Fruit fly (Drosophila melanogaster) Kc167 (cell line): ENCODE data around the gene CG33772.
"Not testable (repeated sequence)": the region's sequence is repeated elsewhere in the genome, so short reads cannot be mapped to it uniquely, and the experiment has no call there.

ENCODE experiments used
- Myc ChIP-seq: fragments of >200 bp; optimal IDR thresholded peaks from 2 replicates; lab custom pipeline; 2017; ENCODE audit warnings: missing external identifiers
- Sin3A ChIP-seq: fragments of >200 bp; optimal IDR thresholded peaks from 2 replicates; lab custom pipeline; 2018; ENCODE audit warnings: missing external identifiers
- h ChIP-seq: fragments of >200 bp; optimal IDR thresholded peaks from 3 replicates; lab custom pipeline; 2018; ENCODE audit warnings: missing external identifiers
- insv ChIP-seq: fragments of >200 bp; optimal IDR thresholded peaks from 3 replicates; lab custom pipeline; 2018; ENCODE audit warnings: missing external identifiers
- psq ChIP-seq: fragments of >200 bp; optimal IDR thresholded peaks from 2 replicates; lab custom pipeline; 2017; ENCODE audit warnings: missing external identifiers
- ttk ChIP-seq: sonication (Bioruptor generic); optimal IDR thresholded peaks from 2 replicates; lab custom pipeline; 2017; ENCODE audit warnings: missing external identifiers

The CG33772 gene

DNA sequence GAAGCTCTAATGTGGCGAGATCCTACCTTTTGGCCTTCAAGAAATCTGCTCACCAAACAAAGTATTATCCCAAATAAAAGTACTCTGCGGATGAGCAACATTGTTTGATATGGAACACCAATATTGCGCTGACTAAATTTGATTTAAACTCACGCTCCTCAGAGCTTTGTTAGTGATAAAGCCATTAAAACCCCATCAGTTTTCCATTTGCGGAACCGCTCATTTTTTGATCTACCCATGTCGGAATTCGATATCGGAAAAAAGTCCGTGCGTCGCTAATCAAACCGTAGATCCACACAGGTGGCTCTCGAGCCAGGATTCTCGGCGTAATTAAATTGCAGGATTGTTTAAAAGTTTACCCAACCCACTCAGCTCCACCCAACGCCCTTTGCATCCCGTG is at the start of gene CG33772:
Gene CG33772, minus strand, starts transcription at position 101 of the 400 bp plus-strand sequence.
- TF ChIP-seq insv (lab: Kevin White, UChicago) (no peak), h (no peak), psq (lab: Kevin White, UChicago) (no peak), ttk (lab: Kevin White, UChicago) (no peak), Myc (lab: Kevin White, UChicago) (no peak), Sin3A (lab: Kevin White, UChicago) (no peak)

DNA sequence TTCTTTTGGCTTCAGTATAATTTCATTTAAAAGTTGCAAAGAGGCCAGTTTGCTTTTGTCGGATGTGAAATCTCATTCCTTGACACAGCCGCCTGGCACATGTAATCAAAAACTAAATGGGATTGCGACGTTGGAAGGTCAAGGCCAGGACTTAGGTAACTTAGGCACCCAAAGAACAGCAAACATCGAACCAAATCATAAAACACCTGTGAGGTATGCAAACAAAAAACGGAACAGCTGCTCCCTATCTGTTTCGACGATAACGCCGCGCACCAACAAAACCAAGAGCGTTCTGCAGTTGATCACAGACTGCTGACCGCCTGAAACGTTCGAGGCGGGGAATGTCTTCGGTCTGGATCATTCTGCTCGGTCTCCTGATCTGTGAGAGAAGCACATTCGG is 46.8 kb upstream of the CG33772 start, which contains the start of gene CG45116:
Gene CG45116, plus strand, starts transcription at position 301 of the 400 bp plus-strand sequence.
- no peak for TF ChIP-seq h
- no peak for TF ChIP-seq ttk (lab: Kevin White, UChicago)
- no peak for TF ChIP-seq psq (lab: Kevin White, UChicago)
- TF ChIP-seq Myc (lab: Kevin White, UChicago) = no peak
- no peak for TF ChIP-seq insv (lab: Kevin White, UChicago)
- TF ChIP-seq Sin3A (lab: Kevin White, UChicago) = no peak

DNA sequence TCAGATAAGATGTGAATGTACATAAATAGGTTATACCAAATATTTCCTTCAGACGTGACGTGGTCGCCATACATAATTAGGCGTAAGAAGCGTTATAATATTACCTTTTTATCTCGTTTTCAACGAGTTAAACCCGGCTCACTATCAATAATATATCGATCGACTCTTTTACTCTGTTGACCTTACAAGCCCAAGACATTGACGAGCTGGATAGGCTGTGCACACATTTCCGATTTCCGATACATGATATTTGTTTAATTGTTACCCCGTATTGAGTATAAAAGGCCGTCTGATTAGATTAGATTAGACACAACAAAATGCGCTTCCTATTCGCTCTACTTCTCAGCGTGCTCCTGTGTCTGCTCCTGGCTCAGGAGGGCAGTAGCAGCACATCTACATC is 44.6 kb upstream of the CG33772 start, which contains the start of gene CG32453:
Gene CG32453, plus strand, starts transcription at position 301 of the 400 bp plus-strand sequence.
- not testable (repeated sequence) for TF ChIP-seq psq (lab: Kevin White, UChicago); Sin3A (lab: Kevin White, UChicago); h

DNA sequence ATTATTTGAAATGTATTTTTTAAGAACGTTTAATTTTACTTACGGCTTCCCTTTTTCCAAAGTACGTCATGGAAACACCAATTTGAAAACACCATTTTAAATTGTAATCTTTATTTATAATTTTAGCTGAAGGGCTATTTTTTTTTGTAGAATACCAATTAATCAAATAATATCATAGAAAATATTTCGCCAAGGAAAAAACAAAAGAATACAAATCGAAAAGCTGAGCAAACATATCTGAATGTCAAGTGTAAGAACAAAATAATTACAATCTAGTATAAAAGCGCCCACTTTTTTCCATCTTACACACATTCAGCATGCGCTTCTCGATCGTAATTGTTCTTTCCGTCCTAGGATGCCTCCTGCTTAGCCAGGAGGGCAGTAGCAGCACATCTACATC is 43.3 kb upstream of the CG33772 start, which contains the start of gene CG14452:
Gene CG14452, plus strand, starts transcription at position 301 of the 400 bp plus-strand sequence.
- TF ChIP-seq h (no peak), Myc (lab: Kevin White, UChicago) (no peak), psq (lab: Kevin White, UChicago) (no peak), Sin3A (lab: Kevin White, UChicago) (no peak), ttk (lab: Kevin White, UChicago) (no peak), insv (lab: Kevin White, UChicago) (no peak)

DNA sequence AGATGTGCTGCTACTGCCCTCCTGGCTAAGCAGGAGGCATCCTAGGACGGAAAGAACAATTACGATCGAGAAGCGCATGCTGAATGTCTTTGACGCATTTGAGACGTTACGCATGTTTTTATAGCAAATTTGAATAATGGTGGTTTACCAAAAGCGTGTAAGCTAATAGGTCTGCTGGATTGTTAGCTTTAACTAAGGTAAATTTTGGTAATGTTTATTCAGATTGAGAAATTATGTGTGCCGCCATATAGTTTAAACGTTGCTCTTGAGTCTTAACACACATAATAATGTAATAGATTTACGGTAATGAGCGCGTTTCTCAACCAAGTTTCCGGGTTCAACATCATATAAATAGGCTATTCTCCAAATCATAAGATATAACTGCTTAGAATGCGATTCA is 41.4 kb upstream of the CG33772 start, which contains the start of the genes CG12546 and CG14453:
Gene CG12546, minus strand, starts transcription at position 101 of the 400 bp plus-strand sequence.
Gene CG14453, plus strand, starts transcription at position 372 of the 400 bp plus-strand sequence.
- TF ChIP-seq ttk (lab: Kevin White, UChicago) = no peak
- TF ChIP-seq Sin3A (lab: Kevin White, UChicago) = no peak
- no peak for TF ChIP-seq insv (lab: Kevin White, UChicago)
- no peak for TF ChIP-seq psq (lab: Kevin White, UChicago)
- no peak for TF ChIP-seq h
- TF ChIP-seq Myc (lab: Kevin White, UChicago) = no peak

DNA sequence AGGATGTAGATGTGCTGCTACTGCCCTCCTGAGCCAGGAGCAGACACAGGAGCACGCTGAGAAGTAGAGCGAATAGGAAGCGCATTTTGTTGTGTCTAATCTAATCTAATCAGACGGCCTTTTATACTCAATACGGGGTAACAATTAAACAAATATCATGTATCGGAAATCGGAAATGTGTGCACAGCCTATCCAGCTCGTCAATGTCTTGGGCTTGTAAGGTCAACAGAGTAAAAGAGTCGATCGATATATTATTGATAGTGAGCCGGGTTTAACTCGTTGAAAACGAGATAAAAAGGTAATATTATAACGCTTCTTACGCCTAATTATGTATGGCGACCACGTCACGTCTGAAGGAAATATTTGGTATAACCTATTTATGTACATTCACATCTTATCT is 40.1 kb upstream of the CG33772 start, which contains the start of gene CG14454:
Gene CG14454, minus strand, starts transcription at position 101 of the 400 bp plus-strand sequence.
- not testable (repeated sequence) for TF ChIP-seq psq (lab: Kevin White, UChicago); Sin3A (lab: Kevin White, UChicago); h

DNA sequence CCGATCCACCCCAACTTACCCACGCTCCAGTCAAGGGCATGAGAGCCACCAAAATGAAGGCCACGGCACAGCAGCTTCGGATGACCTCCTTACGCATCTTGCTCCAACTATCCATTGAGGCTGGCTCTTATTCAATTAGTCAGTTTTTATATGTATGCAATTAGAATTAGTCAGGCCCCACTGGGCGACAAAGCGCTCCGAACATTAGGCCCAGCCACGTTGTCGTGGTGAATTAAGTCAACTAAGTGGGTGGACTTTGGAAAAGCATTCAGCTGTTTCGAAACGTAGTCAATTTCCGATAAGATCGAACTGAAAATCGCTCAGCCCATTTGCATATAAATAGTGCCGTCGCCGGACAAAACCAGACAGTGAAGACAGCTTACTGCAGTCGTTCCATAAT is 34.7 kb upstream of the CG33772 start, which contains the start of the genes CG14455 and CG14456:
Gene CG14455, minus strand, starts transcription at position 101 of the 400 bp plus-strand sequence.
Gene CG14456, plus strand, starts transcription at position 236 of the 400 bp plus-strand sequence.
- TF ChIP-seq ttk (lab: Kevin White, UChicago) = no peak
- TF ChIP-seq h = no peak
- no peak for TF ChIP-seq Sin3A (lab: Kevin White, UChicago)
- no peak for TF ChIP-seq psq (lab: Kevin White, UChicago)
- TF ChIP-seq Myc (lab: Kevin White, UChicago) = no peak
- no peak for TF ChIP-seq insv (lab: Kevin White, UChicago)

DNA sequence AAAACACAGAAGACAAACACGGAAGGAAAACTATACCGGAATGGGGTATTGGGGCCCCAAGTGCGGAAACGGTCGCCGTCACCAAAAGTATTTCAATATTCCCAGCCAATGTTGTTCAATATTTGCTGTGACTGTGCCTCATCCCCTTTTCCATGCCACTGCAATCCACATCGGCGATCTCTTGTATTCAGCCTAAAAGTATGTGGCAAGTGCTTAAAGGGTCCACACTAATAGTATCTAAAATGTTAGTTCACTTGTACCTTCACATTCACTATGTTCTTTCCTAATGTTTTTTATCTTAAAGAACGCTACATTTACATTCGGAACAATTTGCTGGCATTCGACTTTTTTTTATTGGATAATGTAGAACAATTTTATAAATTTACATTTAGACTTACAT is 28.6 kb upstream of the CG33772 start:
- TF ChIP-seq ttk (lab: Kevin White, UChicago) = no peak
- no peak for TF ChIP-seq Myc (lab: Kevin White, UChicago)
- TF ChIP-seq h = no peak
- TF ChIP-seq psq (lab: Kevin White, UChicago) = no peak
- TF ChIP-seq insv (lab: Kevin White, UChicago) = no peak
- no peak for TF ChIP-seq Sin3A (lab: Kevin White, UChicago)

DNA sequence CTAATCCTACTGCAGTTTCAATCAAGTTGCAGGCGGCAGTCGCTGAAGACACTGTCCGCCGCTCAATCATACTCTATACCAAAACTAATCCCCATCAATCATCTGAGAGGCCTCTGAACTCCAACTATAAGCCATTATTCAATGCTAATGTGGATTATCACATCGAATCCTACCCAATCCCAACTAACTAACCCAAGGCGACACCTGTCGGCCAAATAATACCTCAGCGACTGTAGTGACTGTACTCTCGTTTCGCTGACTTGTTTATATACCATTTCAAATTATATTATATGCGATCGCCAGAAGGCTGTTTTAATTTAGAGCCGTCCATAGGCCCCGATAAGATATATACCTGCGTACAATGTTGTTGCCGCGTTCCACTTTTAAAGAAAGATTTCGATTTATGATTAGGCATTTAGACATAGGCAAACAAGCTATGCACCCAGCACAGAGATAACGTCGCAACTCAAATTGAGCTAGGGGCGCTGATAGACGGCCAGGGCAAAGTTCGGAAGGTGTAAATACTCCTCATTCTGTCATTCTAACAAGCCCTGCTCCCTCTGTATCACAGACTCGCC is 19.5 kb upstream of the CG33772 start:
- TF ChIP-seq Myc (lab: Kevin White, UChicago) (no peak), insv (lab: Kevin White, UChicago) (no peak), ttk (lab: Kevin White, UChicago) (no peak), Sin3A (lab: Kevin White, UChicago) (no peak), psq (lab: Kevin White, UChicago) (no peak)

DNA sequence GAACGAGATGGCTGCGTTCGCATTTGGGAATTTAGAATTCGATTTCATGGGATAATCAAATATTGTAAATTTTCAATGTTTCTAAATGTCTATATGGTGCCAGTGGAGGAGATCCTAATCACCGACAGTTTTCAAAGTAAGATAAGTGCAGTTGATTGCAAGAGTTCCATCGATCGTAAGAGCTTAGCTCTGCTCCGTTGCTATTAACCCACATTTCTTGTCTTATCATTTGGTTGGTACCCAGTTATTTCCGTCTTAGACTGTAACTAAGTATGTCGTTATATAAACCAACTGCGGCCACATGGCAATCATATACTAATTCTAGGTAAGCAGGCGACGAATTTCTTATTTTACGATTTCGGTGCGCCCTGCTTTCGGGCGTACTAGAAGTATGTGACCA is 17.8 kb upstream of the CG33772 start:
- TF ChIP-seq insv (lab: Kevin White, UChicago) = no peak
- TF ChIP-seq Myc (lab: Kevin White, UChicago) = no peak
- TF ChIP-seq Sin3A (lab: Kevin White, UChicago) = no peak
- no peak for TF ChIP-seq h
- TF ChIP-seq psq (lab: Kevin White, UChicago) = no peak
- TF ChIP-seq ttk (lab: Kevin White, UChicago) = no peak

DNA sequence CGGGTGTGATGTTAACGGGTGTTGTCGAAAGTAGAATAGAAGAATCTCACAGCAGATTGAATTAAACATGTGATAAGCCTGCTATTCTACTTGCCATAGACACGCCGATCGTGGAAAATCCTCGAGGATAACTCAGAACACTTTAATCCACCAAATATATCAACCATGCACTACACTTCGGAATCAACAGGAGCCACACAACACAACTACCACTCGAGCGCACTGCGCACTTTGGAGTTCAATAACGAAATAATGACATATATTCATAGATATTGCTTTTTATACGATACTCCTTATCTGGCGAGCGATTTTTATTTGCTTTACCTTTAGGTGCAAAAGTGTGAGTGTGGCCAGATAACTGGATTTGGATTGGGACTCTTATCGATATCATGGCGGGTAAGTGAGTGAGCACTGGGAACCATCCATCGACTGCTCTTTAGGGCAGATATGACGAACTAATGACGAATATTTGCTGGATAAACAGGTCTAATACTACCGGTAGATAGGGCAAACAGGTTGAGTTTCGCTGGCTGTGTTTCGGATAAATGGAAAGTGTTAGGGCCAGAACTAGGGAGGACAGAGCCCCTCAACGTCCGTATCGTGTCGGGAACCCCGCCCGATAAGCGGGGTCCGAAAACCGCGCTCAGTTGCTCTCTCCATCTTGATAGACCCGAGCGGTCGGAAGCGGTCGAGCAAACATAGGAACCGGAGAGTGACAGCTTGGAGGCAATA is 17.1 kb upstream of the CG33772 start, which contains the start of gene Jhbp6:
Gene Jhbp6, plus strand, starts transcription at position 682 of the 732 bp plus-strand sequence.
- no peak for TF ChIP-seq h

DNA sequence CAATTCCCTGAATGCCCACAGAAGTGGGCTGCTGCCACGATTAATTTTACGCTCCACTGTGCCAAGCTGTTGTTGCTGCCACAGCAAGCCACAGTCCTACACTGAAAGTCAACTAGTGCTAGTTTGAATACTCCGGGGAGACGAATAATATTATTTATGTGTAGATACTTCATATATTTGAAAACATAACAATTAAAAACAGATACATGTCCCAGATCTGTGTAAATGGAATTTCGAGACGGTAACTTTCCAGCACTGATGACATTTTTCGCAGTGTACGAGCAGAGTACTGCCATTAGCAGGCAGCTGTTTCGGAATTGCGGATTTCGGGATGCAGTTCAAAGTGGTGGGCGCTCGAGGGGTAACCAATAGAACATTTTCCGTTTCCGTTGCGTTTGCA is 12.8 kb upstream of the CG33772 start:
- TF ChIP-seq Sin3A (lab: Kevin White, UChicago) = no peak
- TF ChIP-seq h = no peak
- TF ChIP-seq Myc (lab: Kevin White, UChicago) = no peak
